Worm (Caenorhabditis elegans) whole organism, L3 larva: ENCODE results near the gene ugt-61.

Experiments
- ZK546.5 ChIP-seq: sonication (generic microtip); optimal IDR thresholded peaks from 2 replicates; lab custom pipeline; 2017; ENCODE audit warnings: missing biosample characterization, missing genetic modification characterization
- fkh-10 ChIP-seq: sonication (generic microtip); optimal IDR thresholded peaks from 2 replicates; lab custom pipeline; 2017; ENCODE audit warnings: missing biosample characterization, missing genetic modification reagents, missing genetic modification characterization
- snpc-4 ChIP-seq: fragments of 150-350 bp; optimal IDR thresholded peaks from 2 replicates; lab custom pipeline; 2014; ENCODE audit warnings: missing biosample characterization, missing genetic modification characterization

DNA sequence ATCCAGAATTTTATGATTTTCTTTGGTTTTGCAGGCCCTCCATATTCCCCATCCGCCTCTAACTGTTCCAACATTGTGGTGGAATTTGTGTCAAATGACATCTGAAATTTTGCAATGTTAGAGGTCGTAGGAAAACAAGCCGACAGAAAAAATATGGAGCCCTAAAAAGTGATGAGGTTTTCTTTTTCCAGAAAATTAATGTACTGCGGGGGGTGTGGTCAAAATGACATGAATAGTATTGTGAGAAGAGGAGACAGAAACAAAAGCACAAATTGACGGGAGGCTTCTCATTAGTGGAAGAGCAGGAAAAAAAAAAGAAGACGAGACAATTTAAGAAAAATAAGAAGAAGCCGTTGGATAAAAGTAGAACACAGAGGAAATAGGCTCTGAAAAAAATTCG lies 42.0 kb upstream of the ugt-61 start, which contains the start of gene ZC266.1:
- no peak for TF ChIP-seq snpc-4 (tag; lab: Kevin White, UChicago)
- TF ChIP-seq fkh-10 (GFP tag; lab: Kevin White, UChicago), result no peak
- no peak for TF ChIP-seq ZK546.5
